Fruit fly (Drosophila melanogaster): ENCODE results near the gene upd2.

- TF ChIP-seq CTCF (optimal IDR thresholded peaks at IDR 0.05) (no peak), CG8478 (optimal IDR thresholded peaks at IDR 0.05) (no peak)
Measured at dm6 chrX:18248267-18248666, 5.2 kb upstream of the upd2 start.
